Fruit fly (Drosophila melanogaster) whole organism, wandering third instar larva: ENCODE data around the gene CG13972.

Experiments
- Abd-B ChIP-seq: fragments of >200 bp; optimal IDR thresholded peaks from 2 replicates; lab custom pipeline; 2017; ENCODE audit warnings: missing biosample characterization, missing genetic modification characterization
- CG32264 ChIP-seq: fragments of 200-800 bp; sonication (Bioruptor generic); optimal IDR thresholded peaks from 2 replicates; lab custom pipeline; 2016; ENCODE audit warnings: missing biosample characterization, missing genetic modification characterization
- Dfd ChIP-seq: fragments of >200 bp; optimal IDR thresholded peaks from 2 replicates; lab custom pipeline; 2017; ENCODE audit warnings: missing biosample characterization, missing genetic modification characterization
- Dif ChIP-seq: fragments of 200-275, 200-300 bp; sonication (Bioruptor generic); optimal IDR thresholded peaks from 2 replicates; lab custom pipeline; 2018; ENCODE audit warnings: missing biosample characterization, missing genetic modification characterization; ENCODE audit not compliant: partially characterized antibody
- GATAd ChIP-seq: sonication (Bioruptor generic); optimal IDR thresholded peaks from 2 replicates; lab custom pipeline; 2016; ENCODE audit warnings: missing biosample characterization, missing genetic modification characterization
- Hnf4 ChIP-seq: fragments of 200-800 bp; sonication (Bioruptor generic); optimal IDR thresholded peaks from 2 replicates; lab custom pipeline; 2016; ENCODE audit warnings: missing biosample characterization, mild to moderate bottlenecking, missing genetic modification characterization
- Hr78 ChIP-seq: fragments of >200 bp; optimal IDR thresholded peaks from 2 replicates; lab custom pipeline; 2017; ENCODE audit warnings: missing biosample characterization, missing genetic modification characterization
- Hr83 ChIP-seq: fragments of 200-300 bp; sonication (Bioruptor generic); optimal IDR thresholded peaks from 2 replicates; lab custom pipeline; 2016; ENCODE audit warnings: missing biosample characterization, mild to moderate bottlenecking, missing genetic modification characterization, moderate library complexity; ENCODE audit not compliant: poor library complexity, severe bottlenecking
- Jra ChIP-seq: sonication (Bioruptor generic); optimal IDR thresholded peaks from 2 replicates; lab custom pipeline; 2016; ENCODE audit warnings: missing biosample characterization, missing genetic modification characterization
- Mio ChIP-seq: sonication (Bioruptor generic); optimal IDR thresholded peaks from 2 replicates; lab custom pipeline; 2016; ENCODE audit warnings: missing biosample characterization, missing genetic modification characterization
- Myc ChIP-seq: fragments of >200 bp; optimal IDR thresholded peaks from 2 replicates; lab custom pipeline; 2017
- OdsH ChIP-seq: fragments of 200-800 bp; sonication (Bioruptor generic); optimal IDR thresholded peaks from 2 replicates; lab custom pipeline; 2016; ENCODE audit warnings: missing biosample characterization, mild to moderate bottlenecking, missing genetic modification characterization
- Rel ChIP-seq, 2 experiments: fragments of 200-800 bp; sonication (Bioruptor generic) in 1 of 2; optimal IDR thresholded peaks; 2 replicates in 1 of 2; 3 replicates in 1 of 2; lab custom pipeline; 2016 to 2019; ENCODE audit warnings: mild to moderate bottlenecking in 2 of 2, missing biosample characterization in 2 of 2, missing genetic modification characterization in 2 of 2, moderate library complexity in 1 of 2
- Sp1 ChIP-seq: fragments of 200-800 bp; sonication (Bioruptor generic); optimal IDR thresholded peaks from 3 replicates; lab custom pipeline; 2019; ENCODE audit warnings: missing biosample characterization, mild to moderate bottlenecking, missing genetic modification characterization, moderate library complexity
- Vsx2 ChIP-seq: fragments of 200-300, 225-300 bp; sonication (Bioruptor generic); optimal IDR thresholded peaks from 2 replicates; lab custom pipeline; 2018; ENCODE audit warnings: missing biosample characterization, missing genetic modification characterization; ENCODE audit not compliant: partially characterized antibody
- brk ChIP-seq: fragments of 200-800 bp; sonication (Bioruptor generic); optimal IDR thresholded peaks from 2 replicates; lab custom pipeline; 2016; ENCODE audit warnings: missing biosample characterization, mild to moderate bottlenecking, missing genetic modification characterization
- dl ChIP-seq, 2 experiments: fragments of 175-275, 200-275 bp in 1 of 2; fragments of 200-275 bp in 1 of 2; sonication (Bioruptor generic); optimal IDR thresholded peaks; lab custom pipeline; 2018; ENCODE audit warnings: mild to moderate bottlenecking in 2 of 2, missing biosample characterization in 2 of 2, missing genetic modification characterization in 2 of 2, moderate library complexity in 2 of 2; ENCODE audit not compliant: partially characterized antibody in 2 of 2, insufficient read depth in 1 of 2
- dmrt93B ChIP-seq: fragments of 200-800 bp; sonication (Bioruptor generic); optimal IDR thresholded peaks from 2 replicates; lab custom pipeline; 2018; ENCODE audit warnings: missing biosample characterization, mild to moderate bottlenecking, missing genetic modification characterization
- dsf ChIP-seq: sonication (Bioruptor generic); optimal IDR thresholded peaks from 2 replicates; lab custom pipeline; 2016; ENCODE audit warnings: missing biosample characterization, missing genetic modification characterization, borderline replicate concordance
- ey ChIP-seq: fragments of 200-800 bp; sonication (Bioruptor generic); optimal IDR thresholded peaks from 2 replicates; lab custom pipeline; 2016; ENCODE audit warnings: missing biosample characterization, missing genetic modification characterization
- foxo ChIP-seq, 2 experiments: fragments of 200-800 bp; sonication (Bioruptor generic); optimal IDR thresholded peaks; 2 replicates in 1 of 2; 3 replicates in 1 of 2; lab custom pipeline; 2016 to 2017; ENCODE audit warnings: missing biosample characterization in 2 of 2, missing genetic modification characterization in 2 of 2
- h ChIP-seq: fragments of 200-800 bp; sonication (Bioruptor generic); optimal IDR thresholded peaks from 3 replicates; lab custom pipeline; 2016; ENCODE audit warnings: missing biosample characterization, mild to moderate bottlenecking, missing genetic modification characterization
- jim ChIP-seq: fragments of 175-275, 200-325 bp; sonication (Bioruptor generic); optimal IDR thresholded peaks from 2 replicates; lab custom pipeline; 2016; ENCODE audit warnings: missing biosample characterization, mild to moderate bottlenecking, missing genetic modification characterization
- lola ChIP-seq: fragments of >200 bp; optimal IDR thresholded peaks from 2 replicates; lab custom pipeline; 2017; ENCODE audit warnings: missing biosample characterization, missing genetic modification characterization
- pan ChIP-seq: fragments of >200 bp; optimal IDR thresholded peaks from 2 replicates; lab custom pipeline; 2017
- psq ChIP-seq: fragments of 200-800 bp; sonication (Bioruptor generic); optimal IDR thresholded peaks from 3 replicates; lab custom pipeline; 2017; ENCODE audit warnings: missing biosample characterization, mild to moderate bottlenecking, missing genetic modification characterization, moderate library complexity
- rgr ChIP-seq: fragments of 200-800 bp; sonication (Bioruptor generic); optimal IDR thresholded peaks from 3 replicates; lab custom pipeline; 2016; ENCODE audit warnings: missing biosample characterization, mild to moderate bottlenecking, missing genetic modification characterization
- sage ChIP-seq: fragments of 200-800 bp; sonication (Bioruptor generic); optimal IDR thresholded peaks from 2 replicates; lab custom pipeline; 2016; ENCODE audit warnings: missing biosample characterization, mild to moderate bottlenecking, missing genetic modification characterization
- tai ChIP-seq: sonication (Bioruptor generic); optimal IDR thresholded peaks from 2 replicates; lab custom pipeline; 2016; ENCODE audit warnings: missing biosample characterization, missing genetic modification characterization
- woc ChIP-seq: sonication (Bioruptor generic); optimal IDR thresholded peaks from 2 replicates; lab custom pipeline; 2016; ENCODE audit warnings: missing biosample characterization, mild to moderate bottlenecking, missing genetic modification characterization

Gene CG13972

DNA sequence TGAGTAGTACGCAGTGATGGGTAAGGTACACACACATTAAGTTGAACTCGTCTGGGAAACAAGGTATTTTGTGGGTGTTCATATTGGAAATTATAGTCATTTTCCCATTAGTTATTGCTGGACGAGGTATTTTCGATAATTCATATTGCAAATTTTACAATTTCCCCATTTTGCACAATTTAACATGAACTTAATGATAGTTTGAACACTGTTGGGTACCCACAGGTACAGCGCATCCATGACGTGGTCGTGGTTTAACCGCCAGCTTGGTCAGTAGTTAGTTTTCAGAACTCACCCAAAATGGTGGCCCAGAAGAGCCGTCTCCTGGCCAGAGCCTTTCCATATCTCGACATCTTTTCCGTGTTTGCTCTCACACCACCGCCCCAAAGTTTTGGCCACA, 25.1 kb upstream of the CG13972 start, which contains the start of gene Gr98b:
TSS of gene Gr98b (plus strand) at position 301 of the 400 bp plus-strand sequence.
- TF ChIP-seq Hr78 (GFP tag; lab: Kevin White, UChicago): no peak
- TF ChIP-seq Dif: no peak
- TF ChIP-seq psq (GFP tag; lab: Kevin White, UChicago): no peak
- TF ChIP-seq pan: no peak
- no peak for TF ChIP-seq sage (GFP tag; lab: Kevin White, UChicago)
- no peak for TF ChIP-seq OdsH (GFP tag; lab: Kevin White, UChicago)
- TF ChIP-seq Rel (GFP tag; optimal IDR thresholded peaks at IDR 0.05; lab: Kevin White, UChicago): no peak
- TF ChIP-seq Rel (tag; optimal IDR thresholded peaks at IDR 0.05; lab: Kevin White, UChicago): no peak

- TF ChIP-seq Dif: no peak
- peak; percentile 93 for TF ChIP-seq Dfd
- no peak for TF ChIP-seq ey (GFP tag; lab: Kevin White, UChicago)
These were observed 16.2 kb upstream of the CG13972 start for dm6 chr3R:27533225-27533624.

dm6 chr3R:27520415-27520916, 3.4 kb upstream of the CG13972 start, which contains the start of gene CG12885:
CG12885 (plus strand) TSS chr3R:27520866.
- no peak for TF ChIP-seq pan
- no peak for TF ChIP-seq dsf (GFP tag; lab: Kevin White, UChicago)
- TF ChIP-seq Dfd: no peak
- no peak for TF ChIP-seq dmrt93B (GFP tag; lab: Kevin White, UChicago)
- no peak for TF ChIP-seq Myc (lab: Kevin White, UChicago)
- TF ChIP-seq tai (GFP tag; lab: Kevin White, UChicago): no peak
- no peak for TF ChIP-seq woc (GFP tag; lab: Kevin White, UChicago)
- no peak for TF ChIP-seq ey (GFP tag; lab: Kevin White, UChicago)
- no peak for TF ChIP-seq foxo (GFP tag; optimal IDR thresholded peaks at IDR 0.05; lab: Kevin White, UChicago)
- TF ChIP-seq CG32264: no peak
- TF ChIP-seq lola (GFP tag; lab: Kevin White, UChicago): no peak
- no peak for TF ChIP-seq Vsx2
- no peak for TF ChIP-seq OdsH (GFP tag; lab: Kevin White, UChicago)
- no peak for TF ChIP-seq Sp1 (GFP tag; lab: Kevin White, UChicago)

DNA sequence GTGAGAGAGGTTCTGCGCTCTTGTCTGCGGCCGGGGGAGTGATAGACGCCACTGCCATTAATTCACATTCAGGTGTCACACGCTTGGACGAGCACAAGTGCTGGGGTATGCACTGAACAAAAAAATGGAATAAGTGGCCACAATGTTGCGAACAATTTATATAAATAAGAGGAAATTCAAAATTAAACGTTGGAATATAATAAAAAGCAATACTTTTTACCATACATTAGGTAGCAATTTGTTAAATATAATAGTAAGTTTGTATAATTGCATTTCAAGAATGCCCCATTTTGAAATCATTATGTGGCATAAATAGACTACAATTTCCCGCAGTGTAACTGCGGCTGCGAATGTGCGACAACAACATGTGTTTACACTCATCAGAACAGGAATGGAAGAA, 2.8 kb upstream of the CG13972 start:
- TF ChIP-seq Myc (lab: Kevin White, UChicago) (no peak), Dif (no peak), CG32264 (no peak), Jra (GFP tag; lab: Kevin White, UChicago) (no peak), foxo (GFP tag; optimal IDR thresholded peaks at IDR 0.05; lab: Kevin White, UChicago) (no peak), GATAd (no peak), Mio (no peak), h (no peak), Abd-B (GFP tag; lab: Kevin White, UChicago) (no peak), Vsx2 (no peak), pan (no peak), OdsH (GFP tag; lab: Kevin White, UChicago) (no peak), ey (GFP tag; lab: Kevin White, UChicago) (no peak), jim (GFP tag; lab: Kevin White, UChicago) (no peak), Sp1 (GFP tag; lab: Kevin White, UChicago) (no peak), dmrt93B (GFP tag; lab: Kevin White, UChicago) (no peak), dl (GFP tag; optimal IDR thresholded peaks at IDR 0.05; lab: Kevin White, UChicago; ENCODE audit: insufficient read depth in 1 of 2, partially characterized antibody in 2 of 2) (no peak)

DNA sequence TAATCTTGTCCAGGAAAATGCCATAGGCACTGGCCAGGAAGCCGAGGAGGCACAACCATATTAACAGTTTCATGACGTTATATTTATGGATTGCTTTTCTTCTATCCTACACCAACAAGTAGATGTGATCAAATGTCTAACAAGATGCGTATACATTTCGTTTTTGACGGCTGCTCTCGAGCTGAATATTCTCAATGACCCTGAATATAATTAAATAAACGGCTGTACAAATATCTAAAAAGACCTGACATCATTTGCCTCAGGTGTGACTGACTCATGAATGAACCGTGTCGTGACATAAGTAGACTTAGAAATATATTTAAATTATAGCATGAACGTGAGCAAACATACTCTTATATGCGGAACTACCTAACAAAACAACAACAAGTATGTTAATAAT, 14.2 kb downstream of the CG13972 start, which contains the start of gene CG5402:
TSS of gene CG5402 (minus strand) at position 101 of the 400 bp plus-strand sequence.
- TF ChIP-seq brk (GFP tag; lab: Kevin White, UChicago): no peak
- TF ChIP-seq Rel (GFP tag; optimal IDR thresholded peaks at IDR 0.05; lab: Kevin White, UChicago): no peak
- no peak for TF ChIP-seq Rel (tag; optimal IDR thresholded peaks at IDR 0.05; lab: Kevin White, UChicago)
- no peak for TF ChIP-seq woc (GFP tag; lab: Kevin White, UChicago)
- TF ChIP-seq Hnf4: no peak
- TF ChIP-seq foxo (GFP tag; optimal IDR thresholded peaks at IDR 0.05; lab: Kevin White, UChicago): no peak
- TF ChIP-seq rgr (GFP tag; lab: Kevin White, UChicago): no peak
- TF ChIP-seq Dif: no peak
- TF ChIP-seq dsf (GFP tag; lab: Kevin White, UChicago): no peak
- TF ChIP-seq sage (GFP tag; lab: Kevin White, UChicago): no peak
- TF ChIP-seq ey (GFP tag; lab: Kevin White, UChicago): no peak
- TF ChIP-seq Hr83 (GFP tag; lab: Kevin White, UChicago): no peak
- TF ChIP-seq Mio: no peak
- no peak for TF ChIP-seq dmrt93B (GFP tag; lab: Kevin White, UChicago)
- TF ChIP-seq tai (GFP tag; lab: Kevin White, UChicago): no peak
- no peak for TF ChIP-seq Jra (GFP tag; lab: Kevin White, UChicago)
- no peak for TF ChIP-seq dl (GFP tag; optimal IDR thresholded peaks at IDR 0.05; lab: Kevin White, UChicago; ENCODE audit: insufficient read depth in 1 of 2, partially characterized antibody in 2 of 2)
- TF ChIP-seq, all 38 proteins: peak for 0
